Worm (Caenorhabditis elegans) whole organism, late embryonic: ENCODE results near the gene K07H8.2.

Experiments
- ahr-1 ChIP-seq: sonication (generic microtip); optimal IDR thresholded peaks from 2 replicates; lab custom pipeline; 2016; ENCODE audit warnings: missing genetic modification characterization, missing compliant biosample characterization
- nhr-11 ChIP-seq: fragments of 150-350 bp; optimal IDR thresholded peaks from 2 replicates; lab custom pipeline; 2014; ENCODE audit warnings: missing biosample characterization, missing genetic modification characterization
- pqm-1 ChIP-seq: sonication (generic microtip); optimal IDR thresholded peaks from 2 replicates; lab custom pipeline; 2016; ENCODE audit warnings: missing genetic modification characterization, missing compliant biosample characterization
- sox-4 ChIP-seq: sonication (generic microtip); optimal IDR thresholded peaks from 2 replicates; lab custom pipeline; 2017; ENCODE audit warnings: mild to moderate bottlenecking, missing genetic modification characterization, inconsistent platforms, missing compliant biosample characterization

DNA sequence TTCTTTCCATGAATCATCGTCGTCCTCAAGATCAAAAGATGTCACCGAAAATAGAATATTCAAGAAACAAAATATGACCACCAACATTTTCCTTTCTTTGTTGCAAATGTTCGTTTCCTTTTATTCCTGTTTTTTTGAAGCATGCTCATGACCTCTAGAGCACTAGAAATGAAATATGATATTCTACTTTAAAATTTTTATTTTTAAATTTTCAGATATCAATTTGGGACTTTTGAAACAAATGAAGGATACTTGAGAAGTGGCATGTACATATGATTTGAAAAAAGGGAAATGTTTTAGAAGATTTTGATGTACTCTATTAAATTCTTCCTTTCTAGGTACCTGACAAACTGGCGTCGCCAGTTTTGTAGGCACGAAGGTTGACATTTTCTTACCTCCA lies 16.1 kb upstream of the K07H8.2 start, which contains the start of gene K07H8.11:
- no peak for TF ChIP-seq sox-4 (tag; lab: Kevin White, UChicago)
- no peak for TF ChIP-seq pqm-1 (tag; lab: Kevin White, UChicago)
- no peak for TF ChIP-seq nhr-11 (tag; lab: Kevin White, UChicago)
- TF ChIP-seq ahr-1 (tag; lab: Kevin White, UChicago): no peak
